Fruit fly (Drosophila melanogaster): Measurements from ENCODE around the gene Pi4KIIIalpha.

The Pi4KIIIalpha gene

dm6 chrX:2638646-2639045, 14.0 kb downstream of the Pi4KIIIalpha start (continued):
- TF ChIP-seq CG2120 (GFP tag; optimal IDR thresholded peaks at IDR 0.05) (peak; percentile 61), lilli (GFP tag; optimal IDR thresholded peaks at IDR 0.05) (peak; percentile 6), org-1 (GFP tag; optimal IDR thresholded peaks at IDR 0.05) (no peak), unpg (GFP tag; optimal IDR thresholded peaks at IDR 0.05) (peak; percentile 13), Ssrp (tag; optimal IDR thresholded peaks at IDR 0.05) (peak; percentile 2), disco-r (GFP tag; optimal IDR thresholded peaks at IDR 0.05) (no peak), CG9437 (GFP tag; optimal IDR thresholded peaks at IDR 0.05) (no peak), croc (GFP tag; conservative IDR thresholded peaks at IDR 0.05) (no peak), repo (GFP tag; optimal IDR thresholded peaks at IDR 0.05) (no peak), wdn (GFP tag; IDR thresholded peaks at IDR 0.05) (no peak), CG7786 (GFP tag; optimal IDR thresholded peaks at IDR 0.05) (peak; percentile 4), CG33213 (GFP tag; optimal IDR thresholded peaks at IDR 0.05) (no peak), tll (GFP tag; optimal IDR thresholded peaks at IDR 0.05) (no peak), CG30403 (GFP tag; optimal IDR thresholded peaks at IDR 0.05) (peak; percentile 33), lab (GFP tag; optimal IDR thresholded peaks at IDR 0.05) (peak; percentile 49), CG11504 (tag; optimal IDR thresholded peaks at IDR 0.05) (peak; percentile 13), zfh2 (GFP tag; optimal IDR thresholded peaks at IDR 0.05) (peak; percentile 17), sens (GFP tag) (peak; percentile 15), klu (GFP tag; IDR thresholded peaks at IDR 0.05) (no peak), CG10543 (GFP tag; optimal IDR thresholded peaks at IDR 0.05) (no peak), CG14014 (GFP tag; IDR thresholded peaks at IDR 0.05) (0 out of 2 replicates have a peak, but pooled peaks have one; percentile 14), CG4730 (GFP tag; IDR thresholded peaks at IDR 0.05) (no peak), abd-A (tag; optimal IDR thresholded peaks at IDR 0.05) (no peak), gsb (GFP tag; IDR thresholded peaks at IDR 0.05) (no peak), en (GFP tag; optimal IDR thresholded peaks at IDR 0.05) (no peak), NfI (GFP tag; optimal IDR thresholded peaks at IDR 0.05) (no peak), Dek (tag; optimal IDR thresholded peaks at IDR 0.05) (no peak), Jarid2 (GFP tag; optimal IDR thresholded peaks at IDR 0.05) (no peak), p53 (GFP tag; optimal IDR thresholded peaks at IDR 0.05) (no peak), grn (GFP tag; optimal IDR thresholded peaks at IDR 0.05) (no peak), Sox102F (GFP tag; optimal IDR thresholded peaks at IDR 0.05) (peak; percentile 25), CG5180 (GFP tag; optimal IDR thresholded peaks at IDR 0.05) (no peak), tio (GFP tag; optimal IDR thresholded peaks at IDR 0.05) (no peak), CG4360 (GFP tag; IDR thresholded peaks at IDR 0.05) (no peak), row (GFP tag; IDR thresholded peaks at IDR 0.05) (peak; percentile 52), Meics (GFP tag; optimal IDR thresholded peaks at IDR 0.05) (peak; percentile 91), HLH54F (GFP tag; optimal IDR thresholded peaks at IDR 0.05) (no peak), Xbp1 (GFP tag; optimal IDR thresholded peaks at IDR 0.05) (peak; percentile 8), CG2889 (GFP tag; IDR thresholded peaks at IDR 0.05) (0 out of 3 replicates have a peak, but pooled peaks have one; percentile 11), pan (optimal IDR thresholded peaks at IDR 0.05) (no peak), pan (GFP tag; optimal IDR thresholded peaks at IDR 0.05 in 1 of 2, IDR thresholded peaks at IDR 0.05 in 1 of 2) (peak in 1 of 2 experiments; percentile 28), CG43689 (GFP tag; IDR thresholded peaks at IDR 0.05) (no peak), Fer3 (tag; optimal IDR thresholded peaks at IDR 0.05) (peak; percentile 2), cato (GFP tag; optimal IDR thresholded peaks at IDR 0.05; ENCODE audit: borderline replicate concordance) (no peak), crp (GFP tag; optimal IDR thresholded peaks at IDR 0.05) (no peak), Aef1 (GFP tag; IDR thresholded peaks at IDR 0.05) (peak; percentile 23; the same call in 1 of the 3 replicates), Scr (GFP tag; IDR thresholded peaks at IDR 0.05; ENCODE audit: partially characterized antibody) (no peak), CG13296 (GFP tag; optimal IDR thresholded peaks at IDR 0.05) (no peak), Dref (GFP tag; IDR thresholded peaks at IDR 0.05) (no peak), CG11560 (tag; IDR thresholded peaks at IDR 0.05) (no peak), CG31441 (GFP tag; IDR thresholded peaks at IDR 0.05) (no peak)
